Fruit fly (Drosophila melanogaster) ovary, adult (tissue): ENCODE measurements around the gene mab-21.

Experiments
- CG17801 ChIP-seq: fragments of 200-800 bp; optimal IDR thresholded peaks from 2 replicates; lab custom pipeline; 2019; ENCODE audit warnings: missing biosample characterization, mild to moderate bottlenecking, missing genetic modification characterization, moderate library complexity; ENCODE audit not compliant: partially characterized antibody

mab-21 gene

DNA sequence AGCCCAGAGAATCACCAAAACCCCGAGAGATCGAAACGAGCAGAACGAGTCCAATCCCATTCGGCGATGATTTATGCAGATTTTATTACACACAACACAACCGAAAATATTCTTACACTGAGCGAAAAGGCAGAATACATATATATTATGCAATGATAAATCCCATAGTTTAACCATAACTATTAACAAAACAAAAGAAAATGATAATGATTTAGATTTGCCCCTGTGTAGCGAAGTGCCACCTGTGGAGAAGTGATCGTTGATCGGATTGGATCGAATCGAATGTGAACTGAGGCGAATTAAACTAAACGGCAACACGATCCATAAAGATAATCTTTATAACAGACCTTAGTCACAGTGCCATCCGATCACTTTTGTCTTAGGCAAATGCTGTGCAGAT lies 16.0 kb upstream of the mab-21 start:
- no peak for TF ChIP-seq CG17801

DNA sequence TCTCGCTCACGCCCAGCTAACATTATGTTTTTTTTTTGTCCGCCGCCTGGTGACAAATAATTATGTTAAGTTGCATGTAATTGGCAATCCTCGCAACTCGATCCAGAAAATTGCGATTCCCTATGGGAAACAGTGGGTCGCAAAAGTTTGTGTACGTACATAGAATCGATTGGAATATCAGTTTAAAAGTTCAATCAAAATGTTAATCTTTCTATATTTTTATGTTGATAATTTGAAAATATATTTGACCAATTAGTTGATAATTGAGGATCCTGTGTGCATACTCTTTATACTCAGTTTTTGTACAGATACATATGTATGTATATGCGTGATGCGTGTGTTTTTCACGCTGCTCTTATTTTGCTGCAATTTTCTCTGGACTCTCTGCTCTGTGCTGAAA lies 14.9 kb upstream of the mab-21 start:
- TF ChIP-seq CG17801 = no peak

DNA sequence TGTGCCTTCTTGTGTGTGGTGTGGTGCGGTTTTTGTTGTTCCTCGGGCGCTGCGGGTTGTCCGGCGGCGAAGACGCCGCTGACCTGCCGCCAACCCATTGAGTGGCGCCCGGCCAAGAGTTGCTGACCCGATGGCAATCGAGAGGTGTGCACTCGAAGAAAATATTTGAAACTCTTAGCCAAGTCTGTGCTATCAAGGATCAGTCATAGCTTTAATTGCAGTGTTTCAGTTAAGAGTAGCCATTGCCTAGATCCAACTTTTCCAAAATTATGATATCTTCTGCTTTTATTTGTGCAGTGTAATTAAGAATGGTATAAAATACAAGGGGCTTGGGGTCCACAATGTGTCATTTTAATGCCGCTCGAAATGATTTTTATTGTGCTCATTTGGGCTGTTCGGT lies 11.7 kb upstream of the mab-21 start:
- TF ChIP-seq CG17801 = no peak

DNA sequence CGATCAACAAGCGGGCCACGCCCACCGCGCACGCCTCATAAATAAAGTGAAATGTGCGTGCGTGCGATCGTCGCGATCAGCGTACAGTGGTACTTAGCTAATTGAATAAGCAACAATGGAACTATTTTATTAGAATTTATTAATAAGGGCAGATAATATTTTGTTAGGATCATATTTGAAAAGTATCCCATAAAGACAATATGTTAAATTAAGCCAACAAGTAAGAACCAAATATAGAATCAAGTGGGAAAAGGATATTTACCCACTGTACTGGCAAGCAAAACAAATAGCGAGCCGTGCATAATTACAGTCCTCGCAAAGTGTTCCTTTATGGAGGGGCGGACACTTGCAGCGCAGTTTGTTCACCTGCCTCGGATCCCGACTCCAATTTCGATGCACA lies 9.1 kb upstream of the mab-21 start:
- TF ChIP-seq CG17801 = no peak

DNA sequence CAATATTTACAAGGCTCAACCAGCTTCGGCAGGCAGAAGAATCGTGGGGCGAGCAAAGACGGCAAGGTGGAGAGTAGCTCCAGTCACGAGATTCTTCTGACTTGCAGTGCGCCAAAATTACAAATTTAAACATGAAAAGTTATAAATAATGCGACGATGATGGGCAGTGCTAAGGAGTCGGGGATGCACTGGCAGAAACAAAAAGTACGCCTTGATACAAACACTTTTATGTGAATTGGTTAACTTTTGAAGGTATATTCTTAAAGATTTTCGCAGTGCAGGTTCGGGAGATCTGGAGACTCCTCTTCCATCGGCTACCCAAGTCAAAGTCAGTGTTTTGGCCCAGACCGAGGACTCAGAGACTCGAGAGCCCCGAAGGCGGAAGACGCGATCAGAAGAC lies 8.4 kb upstream of the mab-21 start:
- TF ChIP-seq CG17801 = no peak

DNA sequence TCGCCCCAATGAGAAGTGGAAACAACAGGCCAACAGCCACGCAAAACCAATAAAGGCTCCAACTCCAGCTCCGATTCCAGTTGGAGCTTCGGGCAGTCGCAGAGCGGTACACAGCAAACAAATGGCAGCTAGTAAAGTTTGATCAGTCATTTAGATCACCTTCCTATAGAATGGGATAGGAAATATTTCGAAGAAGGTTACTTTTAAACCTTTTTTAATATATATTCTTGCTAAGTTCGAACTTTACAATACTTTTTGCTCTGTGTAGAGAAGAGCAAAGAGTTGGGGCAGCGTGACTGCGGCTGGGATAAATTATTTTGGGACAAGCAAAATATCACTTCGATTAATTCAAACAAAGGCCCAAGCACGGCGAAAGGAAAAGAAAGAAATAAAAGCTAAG lies 7.3 kb upstream of the mab-21 start:
- no peak for TF ChIP-seq CG17801

DNA sequence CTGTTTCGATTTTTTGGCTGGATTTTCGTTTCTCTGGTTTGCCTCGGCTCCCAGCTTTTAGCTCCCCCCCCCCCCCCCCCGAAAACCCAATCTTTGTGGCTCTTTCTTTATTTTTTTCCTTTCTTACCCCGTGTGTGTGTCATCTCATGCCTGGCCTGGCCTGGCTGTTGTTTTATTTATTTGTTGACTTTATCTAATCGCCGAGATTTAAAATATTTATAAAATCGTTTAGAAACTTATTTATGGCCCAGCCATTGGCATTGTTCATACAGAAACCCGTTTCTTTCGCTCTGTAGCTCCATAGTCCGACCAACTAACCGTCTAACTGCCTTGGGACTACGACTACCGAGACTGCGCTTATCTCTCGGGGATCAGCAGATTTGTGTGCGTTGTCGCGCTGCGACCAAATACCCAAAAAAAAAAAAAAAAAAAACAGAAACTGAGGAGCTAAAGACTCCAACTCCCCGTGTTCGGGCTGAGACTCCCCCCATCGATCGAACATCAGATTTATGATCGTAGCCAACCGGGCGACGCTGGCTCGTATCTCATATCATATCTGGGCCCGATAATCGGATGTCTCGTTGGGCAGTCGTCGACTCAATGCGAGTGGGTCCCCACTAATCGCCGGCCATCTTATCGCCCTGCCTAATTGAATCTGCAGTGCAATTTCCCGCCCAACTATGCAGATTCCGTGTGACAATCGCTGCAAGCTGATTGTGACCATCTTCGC lies 2.3 kb downstream of the mab-21 start:
- TF ChIP-seq CG17801 = no peak

DNA sequence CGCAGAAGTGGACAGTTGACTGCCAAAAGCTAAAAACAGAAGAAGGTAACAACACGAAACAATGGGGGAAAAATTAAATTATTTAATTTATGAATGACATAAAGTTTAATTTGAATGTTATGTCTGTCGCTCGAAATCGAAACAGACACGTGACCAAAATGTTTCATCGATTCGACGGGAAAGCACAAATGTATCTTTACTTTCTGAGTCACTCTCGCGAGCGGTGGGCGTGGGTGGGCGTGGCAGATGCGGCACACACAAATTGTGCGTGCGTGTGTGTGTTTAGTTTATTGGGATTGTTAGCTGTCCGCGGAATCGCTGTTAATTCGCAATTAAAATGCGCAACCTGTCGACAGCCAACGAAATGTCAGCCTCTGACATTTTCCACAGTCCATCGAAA lies 5.5 kb downstream of the mab-21 start:
- no peak for TF ChIP-seq CG17801

DNA sequence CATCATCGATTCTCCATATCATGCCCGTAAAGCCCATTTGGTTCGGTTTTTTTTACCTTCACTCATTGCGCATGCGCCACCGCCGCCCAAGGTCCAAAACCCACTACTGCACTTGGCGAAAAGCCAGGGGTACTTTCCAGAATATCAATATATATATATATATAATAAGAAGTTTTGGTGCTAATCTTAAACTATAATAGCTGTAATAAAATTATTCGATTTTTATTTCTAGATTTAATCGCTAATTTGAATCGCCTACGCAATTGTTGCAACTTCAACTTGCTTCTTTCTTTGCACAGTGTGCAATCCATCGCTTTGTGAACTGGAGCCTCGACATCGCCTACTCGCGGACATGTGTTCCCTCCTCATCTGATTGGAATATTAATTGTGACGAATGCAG lies 9.2 kb downstream of the mab-21 start:
- TF ChIP-seq CG17801 = no peak

DNA sequence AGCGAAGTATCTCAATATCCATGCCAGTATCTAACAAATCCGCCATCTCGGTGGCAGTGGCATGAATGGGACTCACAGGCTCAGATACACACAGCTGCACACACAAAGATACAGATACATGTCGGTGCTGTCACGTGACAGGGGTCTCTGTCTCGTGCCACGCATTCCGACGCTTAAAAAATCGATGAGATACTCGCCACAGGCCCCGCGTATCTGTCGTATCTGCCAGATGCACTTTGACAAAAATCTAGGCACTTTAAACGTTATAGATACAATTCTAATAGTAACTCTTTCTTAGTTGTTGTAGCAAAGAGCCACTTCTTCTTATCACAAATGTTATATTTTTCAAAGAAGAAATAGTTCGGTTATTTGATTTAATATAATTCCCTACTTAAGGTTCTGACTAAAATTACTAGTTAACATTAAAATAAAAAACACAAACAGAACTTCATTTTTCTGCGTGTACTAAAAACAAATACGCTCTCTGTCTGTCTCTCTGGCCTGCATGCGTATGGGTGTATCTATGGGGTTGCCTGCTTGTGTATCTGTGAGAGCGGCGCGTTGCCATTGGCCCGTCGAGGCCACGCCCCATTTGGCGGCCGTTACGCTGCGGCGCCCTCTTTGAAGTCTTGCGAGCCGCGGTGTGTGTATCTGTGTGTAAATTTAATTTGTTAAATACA lies 12.1 kb downstream of the mab-21 start, which contains the start of gene CG4766:
TSS of gene CG4766 (minus strand) at position 51 of the 680 bp plus-strand sequence.
- no peak for TF ChIP-seq CG17801

DNA sequence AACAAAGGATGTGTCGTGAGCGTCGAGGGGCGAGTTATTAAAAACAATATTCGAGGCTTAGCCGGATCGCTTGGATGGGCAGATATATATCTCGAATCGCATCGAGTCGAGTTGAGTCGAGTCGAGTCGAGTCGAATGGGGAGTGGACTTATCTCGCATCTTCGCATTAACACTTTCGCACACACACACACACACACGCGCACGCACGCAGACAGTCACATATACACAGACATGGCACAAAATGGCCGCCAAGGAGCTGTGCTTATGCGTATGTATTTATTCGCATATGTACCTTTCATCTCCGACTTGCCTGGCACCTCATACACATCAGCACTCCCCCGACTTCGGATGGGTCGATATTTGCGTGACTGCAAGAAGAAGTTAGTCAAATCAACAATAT lies 15.1 kb downstream of the mab-21 start:
- no peak for TF ChIP-seq CG17801

DNA sequence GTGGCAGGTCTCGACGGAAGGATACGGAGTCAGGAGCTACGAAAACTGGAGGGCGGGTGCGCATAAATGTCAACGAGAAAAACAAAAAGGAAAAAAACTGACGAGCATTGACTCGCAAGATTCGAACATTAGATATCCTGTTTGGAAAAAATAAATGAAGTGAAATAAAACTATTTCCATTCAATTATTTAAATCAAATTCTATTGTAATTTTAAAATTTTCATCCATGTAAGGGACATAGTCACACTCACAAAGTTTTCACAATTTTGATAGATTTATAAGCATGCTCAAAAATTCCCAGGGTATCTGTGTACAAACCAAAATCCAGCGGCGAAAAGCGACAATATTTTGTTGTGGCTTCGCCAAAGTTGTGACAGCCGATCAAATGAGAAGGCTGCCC lies 17.0 kb downstream of the mab-21 start:
- no peak for TF ChIP-seq CG17801

DNA sequence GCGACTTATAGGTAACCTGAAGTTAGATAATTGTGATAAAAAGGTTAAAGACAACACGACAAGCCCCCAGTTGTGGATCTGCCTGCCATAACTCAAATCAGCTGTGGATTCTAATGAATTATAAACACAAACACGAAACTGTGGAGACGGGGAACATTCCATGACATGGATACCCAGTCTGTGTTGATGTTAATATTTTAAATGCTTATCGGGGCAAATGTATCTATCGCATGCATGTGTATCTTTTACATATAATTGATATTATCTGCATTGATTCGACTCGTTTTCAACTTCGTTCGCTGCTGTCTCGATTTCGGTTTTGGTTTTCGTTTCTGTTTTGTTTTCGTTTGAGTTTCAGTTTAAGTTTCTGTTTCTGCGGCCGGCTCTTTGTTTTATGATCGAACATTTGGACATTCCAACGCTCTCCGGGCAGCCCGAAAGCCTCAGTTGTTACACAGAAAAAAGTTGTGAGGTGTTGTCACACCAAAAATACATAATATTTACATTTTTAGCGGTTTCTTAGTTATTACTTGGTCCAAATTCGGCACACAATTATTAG lies 20.1 kb downstream of the mab-21 start:
- no peak for TF ChIP-seq CG17801

DNA sequence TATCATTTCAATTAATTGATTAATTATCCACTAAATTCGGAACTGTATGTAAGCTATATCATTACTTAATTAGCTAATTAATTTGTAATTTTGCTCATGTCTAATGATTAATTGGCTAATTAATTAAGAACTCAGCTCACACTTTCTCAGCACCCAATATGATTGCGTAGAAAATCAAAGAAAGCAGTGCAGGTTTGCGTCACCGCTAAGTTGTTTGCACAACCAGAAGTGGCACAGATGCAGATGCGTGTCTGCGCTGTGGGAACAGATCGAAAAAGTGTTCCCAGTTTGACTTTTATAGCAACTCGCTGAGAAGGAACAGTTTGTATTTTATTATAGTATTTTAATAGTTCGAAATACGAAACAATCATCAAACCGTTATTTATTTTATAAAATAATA lies 20.8 kb downstream of the mab-21 start:
- TF ChIP-seq CG17801 = no peak

DNA sequence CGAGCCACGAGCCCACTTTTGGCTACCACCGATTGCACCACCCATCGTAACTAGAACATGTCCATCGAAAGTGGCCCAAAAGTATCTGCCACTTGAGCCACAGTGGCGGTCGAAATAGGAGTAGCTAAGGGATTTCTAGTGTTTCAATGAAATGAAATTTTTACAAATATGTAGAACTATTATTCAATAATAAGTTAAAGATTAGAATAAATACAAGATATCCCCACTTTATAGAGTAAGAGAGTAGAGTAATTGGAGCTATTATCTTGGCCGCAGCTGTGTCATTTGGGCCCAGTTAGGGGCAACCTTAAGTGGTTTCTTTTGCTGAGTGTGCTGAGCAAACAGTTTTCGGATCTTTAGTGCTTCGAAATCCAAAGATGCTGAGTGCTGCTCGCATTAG lies 23.6 kb downstream of the mab-21 start:
- TF ChIP-seq CG17801 = no peak

DNA sequence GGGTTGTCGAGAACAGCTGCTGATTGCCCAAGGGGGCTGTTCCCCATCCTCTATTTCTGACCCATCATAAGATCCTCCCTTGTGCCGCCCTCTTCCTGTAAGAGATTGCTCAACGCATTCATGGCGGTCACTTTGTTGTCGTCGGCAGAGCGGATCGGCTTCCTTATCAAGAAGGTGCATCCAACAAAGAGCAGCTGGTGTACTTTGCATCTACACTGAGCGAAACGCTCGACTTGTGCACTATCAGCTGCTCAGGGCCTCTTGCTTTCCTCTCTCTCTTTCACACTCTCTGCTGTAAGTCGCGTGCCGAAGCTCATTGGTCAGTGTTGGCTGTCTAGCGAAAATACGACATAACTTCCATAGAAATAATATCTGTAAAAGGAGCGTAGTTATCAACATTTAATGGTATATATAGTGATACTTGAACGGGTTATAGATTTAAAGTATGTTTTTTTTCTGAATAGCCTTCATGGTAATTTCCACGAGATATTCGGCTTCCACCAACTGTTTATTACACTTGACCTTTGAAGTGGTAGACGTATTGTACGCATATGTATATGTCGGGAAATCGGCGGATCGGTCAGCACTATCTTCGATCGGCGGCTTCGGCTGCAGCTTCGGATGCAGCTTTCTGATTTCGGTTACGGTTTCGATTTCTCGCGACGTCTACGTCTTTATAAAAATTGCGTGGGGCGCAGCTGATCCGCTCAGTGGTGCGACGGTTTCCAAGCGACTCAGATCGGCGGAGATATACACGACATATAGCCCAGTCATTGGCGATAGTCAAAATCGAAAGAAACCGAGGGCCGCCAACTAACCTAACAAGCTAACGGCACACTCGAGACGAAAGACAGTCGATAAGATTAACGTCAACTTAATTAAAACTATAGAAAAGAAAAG lies 24.6 kb downstream of the mab-21 start, which contains the start of gene CG5966:
TSS of gene CG5966 (plus strand) at position 704 of the 900 bp plus-strand sequence.
- TF ChIP-seq CG17801 = no peak

DNA sequence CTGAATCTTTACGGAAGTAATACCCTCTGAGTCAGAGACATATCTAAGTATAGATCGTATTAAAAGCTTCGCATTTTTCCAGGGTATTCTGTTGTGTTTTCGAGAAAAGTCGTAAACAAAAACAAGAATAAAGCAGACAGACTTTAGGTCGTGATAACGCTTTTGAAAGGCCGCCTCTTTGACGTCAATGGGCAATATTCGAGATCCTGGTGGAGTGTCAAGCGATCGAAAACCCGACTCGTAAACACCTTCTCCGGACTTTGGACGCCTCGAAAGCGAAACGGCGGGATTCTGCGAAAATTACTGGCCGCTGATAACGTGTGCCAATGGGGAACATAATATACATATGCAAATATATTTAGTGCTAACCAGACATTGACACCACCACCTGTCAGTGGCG lies 25.6 kb downstream of the mab-21 start:
- no peak for TF ChIP-seq CG17801
